Fruit fly (Drosophila melanogaster): ENCODE data around the gene Glos.

Glos gene

DNA sequence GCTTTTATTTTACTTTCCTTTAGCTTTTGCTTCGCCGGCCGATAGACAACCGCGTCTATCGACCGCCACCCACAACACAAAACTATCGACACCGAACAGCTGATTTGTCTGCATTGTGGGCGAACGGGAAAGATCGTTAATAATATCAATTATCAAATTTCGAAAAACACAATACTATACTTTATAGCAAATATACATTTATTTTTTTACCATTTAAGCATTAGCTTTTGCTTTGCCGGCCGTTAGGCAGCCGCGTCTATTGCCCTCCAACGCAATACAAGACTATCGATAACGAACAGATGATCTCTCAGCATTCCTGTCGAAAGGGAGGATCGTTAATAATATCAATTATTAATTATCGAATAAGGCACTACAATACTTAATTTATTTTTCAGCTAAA is at the start of gene Glos, which contains the start of gene CG2938:
TSS of gene Glos (plus strand) at position 344 of the 400 bp plus-strand sequence.
TSS of gene CG2938 (minus strand) at position 296 of the 400 bp plus-strand sequence.
- TF ChIP-seq Dfd (GFP tag; optimal IDR thresholded peaks at IDR 0.05) = no peak
- TF ChIP-seq GATAd (GFP tag; optimal IDR thresholded peaks at IDR 0.05) = no peak
- no peak for TF ChIP-seq ey (GFP tag; optimal IDR thresholded peaks at IDR 0.05)
- no peak for TF ChIP-seq CrebA (GFP tag; optimal IDR thresholded peaks at IDR 0.05; ENCODE audit: borderline replicate concordance)
- peak; percentile 9 for TF ChIP-seq h (GFP tag; optimal IDR thresholded peaks at IDR 0.05)
- TF ChIP-seq Abd-B (GFP tag; optimal IDR thresholded peaks at IDR 0.05) = no peak
- TF ChIP-seq Hnf4 (GFP tag; optimal IDR thresholded peaks at IDR 0.05) = peak; percentile 24
- no peak for TF ChIP-seq dl (GFP tag; optimal IDR thresholded peaks at IDR 0.05; ENCODE audit: insufficient read depth in 1 of 2, partially characterized antibody in 2 of 2)
- TF ChIP-seq Hr83 (GFP tag; optimal IDR thresholded peaks at IDR 0.05; ENCODE audit: poor library complexity, severe bottlenecking) = no peak
- TF ChIP-seq Jra (GFP tag; optimal IDR thresholded peaks at IDR 0.05) = no peak
- TF ChIP-seq CG32264 (GFP tag; optimal IDR thresholded peaks at IDR 0.05) = no peak
- no peak for TF ChIP-seq HLH106 (tag; optimal IDR thresholded peaks at IDR 0.05)
- peak; percentile 64 for TF ChIP-seq psq (GFP tag; optimal IDR thresholded peaks at IDR 0.05)
- peak; percentile 4 for TF ChIP-seq sage (GFP tag; optimal IDR thresholded peaks at IDR 0.05)
- TF ChIP-seq dsf (GFP tag; optimal IDR thresholded peaks at IDR 0.05; ENCODE audit: borderline replicate concordance) = no peak
- no peak for TF ChIP-seq pan (optimal IDR thresholded peaks at IDR 0.05)
- no peak for TF ChIP-seq Rel (GFP tag; optimal IDR thresholded peaks at IDR 0.05)
- no peak for TF ChIP-seq Rel (tag; optimal IDR thresholded peaks at IDR 0.05)
- no peak for TF ChIP-seq dmrt93B (GFP tag; optimal IDR thresholded peaks at IDR 0.05)

DNA sequence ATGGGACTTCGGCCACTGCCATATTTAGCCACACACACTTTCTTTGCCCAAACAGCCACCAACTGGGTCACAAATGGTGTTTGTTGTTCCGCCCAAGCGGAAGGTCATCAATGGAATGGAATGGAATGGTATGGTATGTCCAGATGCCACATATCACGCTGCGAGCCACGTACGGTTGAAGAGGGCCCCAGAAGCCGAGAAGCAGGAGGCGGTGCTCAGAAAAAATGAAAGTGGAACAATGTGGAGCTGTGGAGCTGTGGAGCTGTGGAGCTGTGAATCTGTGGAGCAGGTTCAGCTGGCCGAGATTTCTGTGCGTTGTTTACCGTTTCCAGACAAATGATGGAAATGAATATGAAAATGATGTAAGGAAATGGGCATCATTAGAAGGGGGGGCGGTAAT is 49.6 kb upstream of the Glos start:
- TF ChIP-seq N (GFP tag; optimal IDR thresholded peaks at IDR 0.05) = no peak
- no peak for TF ChIP-seq CG9705 (GFP tag; optimal IDR thresholded peaks at IDR 0.05)
- TF ChIP-seq fru (GFP tag; optimal IDR thresholded peaks at IDR 0.05) = no peak
- no peak for TF ChIP-seq CG32264 (GFP tag; optimal IDR thresholded peaks at IDR 0.05)
- no peak for TF ChIP-seq CrebA (GFP tag; optimal IDR thresholded peaks at IDR 0.05; ENCODE audit: borderline replicate concordance)
- TF ChIP-seq usp (GFP tag; optimal IDR thresholded peaks at IDR 0.05) = no peak
- TF ChIP-seq Mio (GFP tag; optimal IDR thresholded peaks at IDR 0.05) = no peak
- TF ChIP-seq Vsx2 (GFP tag; optimal IDR thresholded peaks at IDR 0.05; ENCODE audit: partially characterized antibody) = no peak
- no peak for TF ChIP-seq Hr78 (GFP tag; optimal IDR thresholded peaks at IDR 0.05)
- TF ChIP-seq rgr (GFP tag; optimal IDR thresholded peaks at IDR 0.05) = no peak

dm6 chrX:3887606-3888216 is 48.6 kb upstream of the Glos start:
- no peak for TF ChIP-seq N (GFP tag; optimal IDR thresholded peaks at IDR 0.05)
- no peak for TF ChIP-seq HLH106 (tag; optimal IDR thresholded peaks at IDR 0.05)
- TF ChIP-seq foxo (GFP tag; optimal IDR thresholded peaks at IDR 0.05) = no peak
- no peak for TF ChIP-seq Dif (GFP tag; optimal IDR thresholded peaks at IDR 0.05; ENCODE audit: partially characterized antibody)
- TF ChIP-seq CG9705 (GFP tag; optimal IDR thresholded peaks at IDR 0.05) = no peak
- TF ChIP-seq Hr78 (GFP tag; optimal IDR thresholded peaks at IDR 0.05) = no peak
- TF ChIP-seq jim (GFP tag; optimal IDR thresholded peaks at IDR 0.05) = no peak
- TF ChIP-seq fru (GFP tag; optimal IDR thresholded peaks at IDR 0.05) = no peak
- no peak for TF ChIP-seq br (GFP tag; optimal IDR thresholded peaks at IDR 0.05)
- TF ChIP-seq Abd-B (GFP tag; optimal IDR thresholded peaks at IDR 0.05) = no peak

dm6 chrX:3901926-3902325 is 34.4 kb upstream of the Glos start:
- no peak for TF ChIP-seq foxo (GFP tag; optimal IDR thresholded peaks at IDR 0.05)
- no peak for TF ChIP-seq Mio (GFP tag; optimal IDR thresholded peaks at IDR 0.05)
- TF ChIP-seq Vsx2 (GFP tag; optimal IDR thresholded peaks at IDR 0.05; ENCODE audit: partially characterized antibody) = no peak
- TF ChIP-seq Hr78 (GFP tag; optimal IDR thresholded peaks at IDR 0.05) = no peak
- TF ChIP-seq Jra (GFP tag; optimal IDR thresholded peaks at IDR 0.05) = no peak
- TF ChIP-seq CrebA (GFP tag; optimal IDR thresholded peaks at IDR 0.05; ENCODE audit: borderline replicate concordance) = no peak
- no peak for TF ChIP-seq dl (GFP tag; optimal IDR thresholded peaks at IDR 0.05; ENCODE audit: insufficient read depth in 1 of 2, partially characterized antibody in 2 of 2)
- no peak for TF ChIP-seq ey (GFP tag; optimal IDR thresholded peaks at IDR 0.05)

- TF ChIP-seq foxo (GFP tag; optimal IDR thresholded peaks at IDR 0.05) (peak in 1 of 2 experiments; percentile 8), rgr (GFP tag; optimal IDR thresholded peaks at IDR 0.05) (no peak)
Measured at dm6 chrX:3928520-3928919, 7.8 kb upstream of the Glos start.

Data from whole organism, wandering third instar larva.